Fruit fly (Drosophila melanogaster): ENCODE results near the gene STUB1.

DNA sequence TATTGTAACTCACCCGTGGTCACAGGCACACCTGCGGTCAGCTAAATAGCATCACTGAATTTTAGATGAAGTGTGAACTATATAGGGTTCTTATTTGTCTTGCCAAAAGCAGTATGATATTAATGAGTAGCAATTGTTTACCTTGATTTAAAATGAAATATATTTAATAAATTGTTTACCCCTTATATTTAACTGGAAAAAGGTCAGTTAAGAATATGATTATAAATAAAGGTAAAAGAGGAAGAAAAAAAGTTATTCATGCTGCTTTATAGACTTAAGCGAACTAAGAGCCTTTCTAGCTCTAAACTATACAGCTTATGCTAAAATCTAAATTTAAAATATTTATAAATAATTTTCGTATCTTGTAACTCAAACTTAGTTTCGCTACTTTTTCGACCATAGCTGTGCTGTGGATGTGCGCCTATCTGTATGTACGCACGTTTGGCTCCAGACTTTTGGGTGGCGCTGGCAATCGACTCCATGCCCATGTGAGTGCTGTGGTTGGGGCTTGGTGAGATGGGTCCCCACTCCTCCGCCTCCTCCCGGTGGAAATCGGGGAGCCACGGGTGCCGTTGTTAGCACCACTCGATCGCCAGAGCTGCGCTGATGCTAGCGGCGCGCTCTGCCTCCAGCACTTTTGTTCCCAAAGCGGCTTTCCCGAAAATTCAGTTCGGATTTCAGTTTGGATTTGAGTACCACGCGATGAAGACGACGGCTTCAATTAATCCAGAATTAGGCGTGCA lies 4.9 kb downstream of the STUB1 start, which contains the start of gene loh:
- TF ChIP-seq ttk (optimal IDR thresholded peaks at IDR 0.05) (no peak), Sin3A (optimal IDR thresholded peaks at IDR 0.05) (no peak), psq (optimal IDR thresholded peaks at IDR 0.05) (no peak), h (optimal IDR thresholded peaks at IDR 0.05) (no peak)

Data from Kc167 (cell line).